Fruit fly (Drosophila melanogaster) whole organism, embryonic: ENCODE measurements around the gene da.

Experiments used
- Antp ChIP-seq: fragments of 200-800 bp; sonication (Bioruptor generic); optimal IDR thresholded peaks from 3 replicates; lab custom pipeline; 2016; ENCODE audit warnings: missing biosample characterization, missing genetic modification characterization
- Atf-2 ChIP-seq: fragments of 200-800 bp; sonication (Bioruptor generic); optimal IDR thresholded peaks from 2 replicates; lab custom pipeline; 2016; ENCODE audit warnings: missing biosample characterization, missing genetic modification characterization
- CG10565 ChIP-seq: fragments of 200-800 bp; sonication (Bioruptor generic); optimal IDR thresholded peaks from 3 replicates; lab custom pipeline; 2016; ENCODE audit warnings: missing biosample characterization, mild to moderate bottlenecking, missing genetic modification characterization
- CG11398 ChIP-seq: fragments of 200-800 bp; sonication (Bioruptor generic); optimal IDR thresholded peaks from 2 replicates; lab custom pipeline; 2016; ENCODE audit warnings: missing biosample characterization, missing genetic modification characterization
- CG11560 ChIP-seq: fragments of 200-800 bp; sonication (Bioruptor generic); IDR thresholded peaks from 3 replicates; pipeline ENCODE4 v1.3.6; 2022; ENCODE audit warnings: missing biosample characterization, missing genetic modification characterization
- CG12299 ChIP-seq: fragments of 200-800 bp; sonication (Bioruptor generic); optimal IDR thresholded peaks from 2 replicates; lab custom pipeline; 2018; ENCODE audit warnings: missing biosample characterization, mild to moderate bottlenecking, missing genetic modification characterization
- CG13894 ChIP-seq: fragments of 200-800 bp; sonication (Bioruptor generic); optimal IDR thresholded peaks from 3 replicates; lab custom pipeline; 2018; ENCODE audit warnings: missing biosample characterization, mild to moderate bottlenecking, missing genetic modification characterization, moderate library complexity
- CG14667 ChIP-seq: fragments of 200-800 bp; sonication (Bioruptor generic); IDR thresholded peaks from 2 replicates; pipeline ENCODE4 v1.3.6; 2022; ENCODE audit warnings: missing biosample characterization, missing genetic modification characterization
- CG14710 ChIP-seq: fragments of 200-800 bp; sonication (Bioruptor generic); optimal IDR thresholded peaks from 3 replicates; lab custom pipeline; 2019; ENCODE audit warnings: missing biosample characterization, mild to moderate bottlenecking, missing genetic modification characterization, moderate library complexity
- CG14965 ChIP-seq: fragments of 200-800 bp; sonication (Bioruptor generic); optimal IDR thresholded peaks from 2 replicates; lab custom pipeline; 2016; ENCODE audit warnings: missing biosample characterization, missing genetic modification characterization, borderline replicate concordance
- CG15514 ChIP-seq: fragments of 200-800 bp; sonication (Bioruptor generic); optimal IDR thresholded peaks from 3 replicates; lab custom pipeline; 2017; ENCODE audit warnings: missing biosample characterization, missing genetic modification characterization, mild to moderate bottlenecking, moderate library complexity, missing genetic modification reagents
- CG17186 ChIP-seq: fragments of 200-800 bp; sonication (Bioruptor generic); optimal IDR thresholded peaks from 3 replicates; lab custom pipeline; 2017; ENCODE audit warnings: missing biosample characterization, missing genetic modification reagents, missing genetic modification characterization
- CG2116 ChIP-seq: fragments of 200-800 bp; sonication (Bioruptor generic); optimal IDR thresholded peaks from 3 replicates; lab custom pipeline; 2018; ENCODE audit warnings: missing biosample characterization, mild to moderate bottlenecking, missing genetic modification characterization
- CG2202 ChIP-seq: fragments of 200-800 bp; sonication (Bioruptor generic); optimal IDR thresholded peaks from 2 replicates; lab custom pipeline; 2018; ENCODE audit warnings: missing biosample characterization, mild to moderate bottlenecking, missing genetic modification characterization
- CG30403 ChIP-seq: fragments of 200-800 bp; sonication (Bioruptor generic); optimal IDR thresholded peaks from 3 replicates; lab custom pipeline; 2016; ENCODE audit warnings: missing biosample characterization, missing genetic modification characterization
- CG3838 ChIP-seq: fragments of 200-800 bp; sonication (Bioruptor generic); optimal IDR thresholded peaks from 3 replicates; lab custom pipeline; 2016; ENCODE audit warnings: missing biosample characterization, missing genetic modification characterization
- CG4820 ChIP-seq: fragments of 200-800 bp; sonication (Bioruptor generic); optimal IDR thresholded peaks from 3 replicates; lab custom pipeline; 2016; ENCODE audit warnings: missing biosample characterization, missing genetic modification characterization
- CG4854 ChIP-seq: fragments of 200-800 bp; sonication (Bioruptor generic); optimal IDR thresholded peaks from 2 replicates; lab custom pipeline; 2016; ENCODE audit warnings: missing biosample characterization, missing genetic modification characterization, inconsistent platforms
- CG5180 ChIP-seq: fragments of 200-800 bp; sonication (Bioruptor generic); optimal IDR thresholded peaks from 3 replicates; lab custom pipeline; 2017; ENCODE audit warnings: missing biosample characterization, missing genetic modification characterization, mild to moderate bottlenecking, moderate library complexity, missing genetic modification reagents
- CG6683 ChIP-seq: fragments of 200-800 bp; sonication (Bioruptor generic); optimal IDR thresholded peaks from 2 replicates; lab custom pipeline; 2017; ENCODE audit warnings: missing biosample characterization, mild to moderate bottlenecking, missing genetic modification characterization, missing genetic modification reagents
- CG6854 ChIP-seq: fragments of 200-800 bp; sonication (Bioruptor generic); optimal IDR thresholded peaks from 3 replicates; lab custom pipeline; 2017; ENCODE audit warnings: missing biosample characterization, mild to moderate bottlenecking, missing genetic modification characterization
- CG7357 ChIP-seq: fragments of 200-800 bp; sonication (Bioruptor generic); IDR thresholded peaks from 3 replicates; pipeline ENCODE4 v1.3.6; 2022; ENCODE audit warnings: missing biosample characterization, missing genetic modification characterization
- CG7928 ChIP-seq: fragments of 200-800 bp; sonication (Bioruptor generic); optimal IDR thresholded peaks from 2 replicates; lab custom pipeline; 2017; ENCODE audit warnings: missing biosample characterization, mild to moderate bottlenecking, missing genetic modification characterization
- CG8388 ChIP-seq: fragments of 200-800 bp; sonication (Bioruptor generic); optimal IDR thresholded peaks from 2 replicates; lab custom pipeline; 2019; ENCODE audit warnings: missing biosample characterization, mild to moderate bottlenecking, missing genetic modification characterization, moderate library complexity
- CTCF ChIP-seq: fragments of 200-800 bp; sonication (Bioruptor generic); optimal IDR thresholded peaks from 2 replicates; lab custom pipeline; 2017; ENCODE audit warnings: missing biosample characterization, mild to moderate bottlenecking, missing genetic modification characterization, moderate library complexity
- CrebB ChIP-seq: fragments of 200-800 bp; sonication (Bioruptor generic); optimal IDR thresholded peaks from 3 replicates; lab custom pipeline; 2018; ENCODE audit warnings: missing biosample characterization, mild to moderate bottlenecking, missing genetic modification characterization
- Dll ChIP-seq: fragments of 200-800 bp; sonication (Bioruptor generic); IDR thresholded peaks from 4 replicates; pipeline ENCODE4 v1.3.6; 2022; ENCODE audit warnings: missing biosample characterization, missing genetic modification characterization; ENCODE audit not compliant: partially characterized antibody
- Lpt ChIP-seq: fragments of >200 bp; optimal IDR thresholded peaks from 2 replicates; lab custom pipeline; 2018; ENCODE audit warnings: missing biosample characterization, missing genetic modification characterization
- Mad ChIP-seq: fragments of 200-800 bp; sonication (Bioruptor generic); optimal IDR thresholded peaks from 2 replicates; lab custom pipeline; 2016; ENCODE audit warnings: missing biosample characterization, missing genetic modification characterization
- NC2α ChIP-seq: fragments of 200-800 bp; sonication (Bioruptor generic); optimal IDR thresholded peaks from 2 replicates; lab custom pipeline; 2016; ENCODE audit warnings: missing biosample characterization, missing genetic modification characterization
- YL-1 ChIP-seq: fragments of 200-800 bp; sonication (Bioruptor generic); optimal IDR thresholded peaks from 3 replicates; lab custom pipeline; 2017; ENCODE audit warnings: missing biosample characterization, mild to moderate bottlenecking, missing genetic modification characterization
- amos ChIP-seq: fragments of 200-800 bp; sonication (Bioruptor generic); IDR thresholded peaks from 2 replicates; pipeline ENCODE4 v1.3.6; 2022; ENCODE audit warnings: missing biosample characterization, missing genetic modification characterization; ENCODE audit not compliant: partially characterized antibody
- crc ChIP-seq: fragments of 200-800 bp; sonication (Bioruptor generic); optimal IDR thresholded peaks from 2 replicates; lab custom pipeline; 2016; ENCODE audit warnings: missing biosample characterization, missing genetic modification characterization
- danr ChIP-seq: fragments of 200-800 bp; sonication (Bioruptor generic); IDR thresholded peaks from 2 replicates; pipeline ENCODE4 v1.3.6; 2022; ENCODE audit warnings: missing biosample characterization, missing genetic modification characterization
- dati ChIP-seq: fragments of 200-800 bp; sonication (Bioruptor generic); IDR thresholded peaks from 2 replicates; pipeline ENCODE4 v1.3.6; 2022; ENCODE audit warnings: missing biosample characterization, missing genetic modification characterization
- dpn ChIP-seq, 2 experiments: fragments of 200-800 bp; sonication (Bioruptor generic); optimal IDR thresholded peaks; 3 replicates each; lab custom pipeline; 2016; ENCODE audit warnings: missing biosample characterization in 2 of 2, missing genetic modification characterization in 2 of 2
- grn ChIP-seq: fragments of 200-800 bp; sonication (Bioruptor generic); optimal IDR thresholded peaks from 3 replicates; lab custom pipeline; 2017; ENCODE audit warnings: missing biosample characterization, missing genetic modification characterization
- gro ChIP-seq: fragments of 200-800 bp; sonication (Bioruptor generic); optimal IDR thresholded peaks from 2 replicates; lab custom pipeline; 2016; ENCODE audit warnings: missing biosample characterization, missing genetic modification characterization
- ken ChIP-seq: fragments of 200-800 bp; sonication (Bioruptor generic); IDR thresholded peaks from 3 replicates; pipeline ENCODE4 v1.3.6; 2022; ENCODE audit warnings: missing biosample characterization, missing genetic modification characterization
- lbe ChIP-seq: fragments of 200-800 bp; sonication (Bioruptor generic); optimal IDR thresholded peaks from 2 replicates; lab custom pipeline; 2016; ENCODE audit warnings: missing biosample characterization, mild to moderate bottlenecking, missing genetic modification characterization
- nmo ChIP-seq: fragments of 200-800 bp; sonication (Bioruptor generic); optimal IDR thresholded peaks from 2 replicates; lab custom pipeline; 2018; ENCODE audit warnings: missing biosample characterization, mild to moderate bottlenecking, missing genetic modification characterization, moderate library complexity
- onecut ChIP-seq: fragments of 200-800 bp; sonication (Bioruptor generic); IDR thresholded peaks from 2 replicates; pipeline ENCODE4 v1.3.6; 2022; ENCODE audit warnings: missing biosample characterization, missing genetic modification characterization
- org-1 ChIP-seq: fragments of 200-800 bp; sonication (Bioruptor generic); optimal IDR thresholded peaks from 2 replicates; lab custom pipeline; 2017; ENCODE audit warnings: missing biosample characterization, missing genetic modification characterization
- pb ChIP-seq: fragments of 200-800 bp; sonication (Bioruptor generic); optimal IDR thresholded peaks from 3 replicates; lab custom pipeline; 2016; ENCODE audit warnings: missing biosample characterization, missing genetic modification characterization
- sr ChIP-seq: fragments of 200-800 bp; sonication (Bioruptor generic); IDR thresholded peaks from 3 replicates; pipeline ENCODE4 v1.3.6; 2022; ENCODE audit warnings: missing biosample characterization, missing genetic modification characterization
- tna ChIP-seq: fragments of 200-800 bp; sonication (Bioruptor generic); IDR thresholded peaks from 2 replicates; pipeline ENCODE4 v1.3.6; 2022; ENCODE audit warnings: missing biosample characterization, missing genetic modification characterization; ENCODE audit not compliant: partially characterized antibody
- tx ChIP-seq: fragments of 200-800 bp; sonication (Bioruptor generic); optimal IDR thresholded peaks from 2 replicates; lab custom pipeline; 2016; ENCODE audit warnings: missing biosample characterization, missing genetic modification characterization
- vvl ChIP-seq: fragments of 200-800 bp; sonication (Bioruptor generic); IDR thresholded peaks from 2 replicates; pipeline ENCODE4 v1.3.6; 2022; ENCODE audit warnings: missing biosample characterization, missing genetic modification characterization
- wdn ChIP-seq: fragments of 200-800 bp; sonication (Bioruptor generic); IDR thresholded peaks from 2 replicates; pipeline ENCODE4 v1.3.6; 2022; ENCODE audit warnings: missing biosample characterization, missing genetic modification characterization
- z ChIP-seq: fragments of 200-800 bp; sonication (Bioruptor generic); IDR thresholded peaks from 3 replicates; pipeline ENCODE4 v1.3.6; 2022; ENCODE audit warnings: missing biosample characterization, missing genetic modification characterization
- zen2 ChIP-seq: fragments of 200-800 bp; sonication (Bioruptor generic); IDR thresholded peaks from 3 replicates; pipeline ENCODE4 v1.3.6; 2022; ENCODE audit warnings: missing biosample characterization, missing genetic modification characterization; ENCODE audit not compliant: partially characterized antibody

The da gene

dm6 chr2L:10430802-10431476 is 43.0 kb downstream of the da start, which contains the start of the genes Bug22 and TfIIB (continued):
- TF ChIP-seq ken (GFP tag; lab: Robert Waterston, UW) (peak; percentile 70; the same call in 2 of the 3 replicates), NC2α (GFP tag; lab: Kevin White, UChicago) (no peak), wdn (GFP tag; lab: Robert Waterston, UW) (peak; percentile 39; the same call in 1 of the 2 replicates), pb (no peak), CG13894 (tag; lab: Kevin White, UChicago) (no peak), CTCF (GFP tag; lab: Kevin White, UChicago) (no peak), CG2202 (tag; lab: Kevin White, UChicago) (peak; percentile 21), CG6683 (GFP tag; lab: Kevin White, UChicago) (no peak), CG2116 (peak; percentile 75), CG5180 (GFP tag; lab: Kevin White, UChicago) (no peak), Antp (peak; percentile 71), CG3838 (no peak), CG14710 (peak; percentile 79), Dll (GFP tag; lab: Robert Waterston, UW) (peak; percentile 55; the same call in 2 of the 4 replicates), z (GFP tag; lab: Robert Waterston, UW) (no peak), CG7357 (no peak), sr (GFP tag; lab: Robert Waterston, UW) (no peak), Mad (peak; percentile 71), CG12299 (tag; lab: Kevin White, UChicago) (peak; percentile 28), dati (no peak), CG17186 (GFP tag; lab: Kevin White, UChicago) (no peak), CG6854 (GFP tag; lab: Kevin White, UChicago) (no peak), CG7928 (GFP tag; lab: Kevin White, UChicago) (no peak), CG8388 (GFP tag; lab: Kevin White, UChicago) (peak; percentile 45), CG4820 (GFP tag; lab: Kevin White, UChicago) (peak; percentile 99), CG4854 (GFP tag; lab: Kevin White, UChicago) (peak; percentile 51), CG11398 (GFP tag; lab: Kevin White, UChicago) (no peak), CrebB (tag; lab: Kevin White, UChicago) (peak; percentile 14), CG14965 (GFP tag; lab: Kevin White, UChicago) (no peak), Lpt (GFP tag; lab: Kevin White, UChicago) (no peak), CG14667 (GFP tag; lab: Robert Waterston, UW) (peak; percentile 62), nmo (GFP tag; lab: Kevin White, UChicago) (peak; percentile 77), onecut (GFP tag; lab: Robert Waterston, UW) (peak; percentile 63), vvl (GFP tag; lab: Robert Waterston, UW) (peak; percentile 84), danr (no peak), crc (peak; percentile 37), YL-1 (GFP tag; lab: Kevin White, UChicago) (peak; percentile 34), lbe (GFP tag; lab: Kevin White, UChicago) (peak; percentile 31), zen2 (no peak), gro (peak; percentile 19), tna (GFP tag; lab: Robert Waterston, UW) (no peak), grn (no peak), org-1 (no peak), CG30403 (GFP tag; lab: Kevin White, UChicago) (peak; percentile 88), CG15514 (GFP tag; lab: Kevin White, UChicago) (peak; percentile 71), dpn (GFP tag; optimal IDR thresholded peaks at IDR 0.05; lab: Kevin White, UChicago) (peak; percentile 46 to 84), Atf-2 (GFP tag; lab: Kevin White, UChicago) (peak; percentile 53), CG11560 (tag; lab: Robert Waterston, UW) (no peak), tx (GFP tag; lab: Kevin White, UChicago) (peak; percentile 46), CG10565 (GFP tag; lab: Kevin White, UChicago) (no peak), amos (GFP tag; lab: Robert Waterston, UW) (no peak)
